Worm (Caenorhabditis elegans) whole organism, L3 larva: ENCODE results near the gene mlt-11.

Source experiments
- R02D3.7 ChIP-seq: fragments of 150-350 bp; optimal IDR thresholded peaks from 2 replicates; lab custom pipeline; 2014; ENCODE audit warnings: missing biosample characterization, missing genetic modification characterization
- aly-2 ChIP-seq: fragments of 150-350 bp; optimal IDR thresholded peaks from 2 replicates; lab custom pipeline; 2014; ENCODE audit warnings: missing biosample characterization, missing genetic modification characterization
- ama-1 ChIP-seq: fragments of 150-350 bp; optimal IDR thresholded peaks from 2 replicates; lab custom pipeline; 2018
- ceh-28 ChIP-seq: fragments of 150-350 bp; optimal IDR thresholded peaks from 2 replicates; lab custom pipeline; 2014; ENCODE audit warnings: missing biosample characterization, missing genetic modification reagents, missing genetic modification characterization
- ceh-82 ChIP-seq: fragments of 150-350 bp; optimal IDR thresholded peaks from 2 replicates; lab custom pipeline; 2014; ENCODE audit warnings: missing biosample characterization, missing genetic modification characterization
- ceh-9 ChIP-seq: sonication (generic microtip); optimal IDR thresholded peaks from 2 replicates; lab custom pipeline; 2018; ENCODE audit warnings: missing biosample characterization, missing genetic modification characterization
- daf-12 ChIP-seq: fragments of 150-350 bp; optimal IDR thresholded peaks from 2 replicates; lab custom pipeline; 2014; ENCODE audit warnings: missing biosample characterization, missing genetic modification reagents, missing genetic modification characterization
- egl-27 ChIP-seq: sonication (generic microtip); optimal IDR thresholded peaks from 4 replicates; lab custom pipeline; 2017; ENCODE audit warnings: missing biosample characterization, missing genetic modification reagents, missing genetic modification characterization
- egl-5 ChIP-seq: fragments of 150-350 bp; optimal IDR thresholded peaks from 2 replicates; lab custom pipeline; 2017; ENCODE audit warnings: missing biosample characterization, missing genetic modification reagents, missing genetic modification characterization, inconsistent platforms
- elt-1 ChIP-seq: fragments of 150-350 bp; optimal IDR thresholded peaks from 2 replicates; lab custom pipeline; 2014; ENCODE audit warnings: missing biosample characterization, missing genetic modification characterization
- elt-3 ChIP-seq, 3 experiments: fragments of 150-350 bp in 1 of 3; sonication (generic microtip) in 2 of 3; optimal IDR thresholded peaks; 2 replicates in 2 of 3; 4 replicates in 1 of 3; lab custom pipeline; 2014 to 2017; ENCODE audit warnings: missing biosample characterization in 3 of 3, missing genetic modification characterization in 3 of 3
- eor-1 ChIP-seq, 2 experiments: fragments of 150-350 bp; optimal IDR thresholded peaks; 2 replicates each; lab custom pipeline; 2014 to 2018; ENCODE audit warnings: missing biosample characterization in 2 of 2, missing genetic modification characterization in 2 of 2
- fkh-10 ChIP-seq: sonication (generic microtip); optimal IDR thresholded peaks from 2 replicates; lab custom pipeline; 2017; ENCODE audit warnings: missing biosample characterization, missing genetic modification reagents, missing genetic modification characterization
- fkh-2 ChIP-seq: fragments of 150-350 bp; optimal IDR thresholded peaks from 2 replicates; lab custom pipeline; 2014; ENCODE audit warnings: missing biosample characterization, missing genetic modification reagents, missing genetic modification characterization
- lin-15B ChIP-seq: fragments of 150-350 bp; optimal IDR thresholded peaks from 2 replicates; lab custom pipeline; 2014; ENCODE audit warnings: missing biosample characterization, missing genetic modification characterization
- lin-39 ChIP-seq: fragments of 150-350 bp; optimal IDR thresholded peaks from 2 replicates; lab custom pipeline; 2018; ENCODE audit warnings: missing biosample characterization, missing genetic modification reagents, missing genetic modification characterization
- lsy-12 ChIP-seq: sonication (generic microtip); optimal IDR thresholded peaks from 2 replicates; lab custom pipeline; 2016; ENCODE audit warnings: mild to moderate bottlenecking, missing genetic modification characterization, missing compliant biosample characterization
- mdl-1 ChIP-seq: fragments of 150-350 bp; optimal IDR thresholded peaks from 2 replicates; lab custom pipeline; 2014; ENCODE audit warnings: missing biosample characterization, missing genetic modification characterization
- nfya-1 ChIP-seq: sonication (generic microtip); optimal IDR thresholded peaks from 2 replicates; lab custom pipeline; 2017; ENCODE audit warnings: missing genetic modification characterization, mild to moderate bottlenecking, missing compliant biosample characterization, antibody characterized with exemption, moderate library complexity; ENCODE audit not compliant: insufficient read depth
- nhr-11 ChIP-seq: fragments of 150-350 bp; optimal IDR thresholded peaks from 2 replicates; lab custom pipeline; 2014; ENCODE audit warnings: missing biosample characterization, missing genetic modification characterization
- nhr-12 ChIP-seq: fragments of 150-350 bp; optimal IDR thresholded peaks from 2 replicates; lab custom pipeline; 2014; ENCODE audit warnings: missing biosample characterization, missing genetic modification characterization
- nhr-23 ChIP-seq: fragments of 150-350 bp; optimal IDR thresholded peaks from 2 replicates; lab custom pipeline; 2014; ENCODE audit warnings: missing biosample characterization, missing genetic modification reagents, missing genetic modification characterization
- nhr-237 ChIP-seq: fragments of 150-350 bp; optimal IDR thresholded peaks from 2 replicates; lab custom pipeline; 2014; ENCODE audit warnings: missing biosample characterization, missing genetic modification characterization
- nhr-25 ChIP-seq: sonication (generic microtip); optimal IDR thresholded peaks from 2 replicates; lab custom pipeline; 2017; ENCODE audit warnings: missing biosample characterization, missing genetic modification characterization
- nhr-28 ChIP-seq: fragments of 150-350 bp; optimal IDR thresholded peaks from 2 replicates; lab custom pipeline; 2014; ENCODE audit warnings: missing biosample characterization, missing genetic modification characterization
- nhr-43 ChIP-seq: sonication (generic microtip); optimal IDR thresholded peaks from 2 replicates; lab custom pipeline; 2016; ENCODE audit warnings: mild to moderate bottlenecking, missing genetic modification characterization, missing compliant biosample characterization; ENCODE audit not compliant: poor library complexity, severe bottlenecking
- nhr-67 ChIP-seq: fragments of 150-350 bp; optimal IDR thresholded peaks from 2 replicates; lab custom pipeline; 2014; ENCODE audit warnings: missing biosample characterization, missing genetic modification characterization
- nhr-76 ChIP-seq: fragments of 150-350 bp; sonication (generic microtip); optimal IDR thresholded peaks from 5 replicates; lab custom pipeline; 2014; ENCODE audit warnings: missing biosample characterization, missing genetic modification characterization
- nhr-77 ChIP-seq: fragments of 150-350 bp; optimal IDR thresholded peaks from 2 replicates; lab custom pipeline; 2014; ENCODE audit warnings: missing biosample characterization, missing genetic modification characterization
- pha-4 ChIP-seq: fragments of 150-350 bp; optimal IDR thresholded peaks from 2 replicates; lab custom pipeline; 2014; ENCODE audit warnings: missing biosample characterization, missing genetic modification reagents, missing genetic modification characterization
- pqm-1 ChIP-seq: fragments of 150-350 bp; optimal IDR thresholded peaks from 2 replicates; lab custom pipeline; 2017; ENCODE audit warnings: missing biosample characterization, missing genetic modification characterization, inconsistent platforms
- sea-2 ChIP-seq: fragments of 150-350 bp; sonication (generic microtip); optimal IDR thresholded peaks from 4 replicates; lab custom pipeline; 2014; ENCODE audit warnings: missing biosample characterization, missing genetic modification reagents, missing genetic modification characterization
- skn-1 ChIP-seq: fragments of 150-350 bp; optimal IDR thresholded peaks from 2 replicates; lab custom pipeline; 2014; ENCODE audit warnings: missing biosample characterization, missing genetic modification characterization
- tbx-2 ChIP-seq: sonication (generic microtip); optimal IDR thresholded peaks from 2 replicates; lab custom pipeline; 2016; ENCODE audit warnings: mild to moderate bottlenecking, missing genetic modification characterization, missing compliant biosample characterization
- ztf-11 ChIP-seq: fragments of 150-350 bp; optimal IDR thresholded peaks from 2 replicates; lab custom pipeline; 2014; ENCODE audit warnings: missing biosample characterization, missing genetic modification characterization

The mlt-11 gene

DNA sequence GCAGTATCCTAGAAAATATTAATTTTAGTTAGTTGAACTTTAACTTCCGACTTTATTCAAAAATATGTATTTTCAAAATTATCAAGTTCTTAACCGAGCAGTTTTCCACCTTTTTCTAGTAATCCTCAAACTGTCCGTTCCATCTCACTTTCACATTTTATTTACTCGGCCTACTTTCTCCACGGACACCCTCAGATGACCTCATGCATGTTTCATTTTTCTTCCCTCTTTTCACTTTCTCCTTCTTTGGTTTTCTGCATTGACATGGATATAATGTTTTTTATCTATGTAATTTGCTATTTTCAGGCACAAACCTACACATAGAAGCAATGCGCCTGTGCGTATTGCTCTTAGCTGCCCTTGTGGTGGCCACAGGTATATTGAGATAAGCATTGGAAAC, at the start of gene mlt-11:
TSS of gene mlt-11 (plus strand) at position 301 of the 400 bp plus-strand sequence.
- TF ChIP-seq R02D3.7 (tag; lab: Kevin White, UChicago) (no peak), nhr-43 (tag; lab: Kevin White, UChicago) (no peak), nhr-23 (tag; lab: Kevin White, UChicago) (no peak), ama-1 (lab: Kevin White, UChicago) (no peak), fkh-2 (tag; lab: Kevin White, UChicago) (no peak), lin-39 (tag; lab: Kevin White, UChicago) (no peak), ceh-9 (tag; lab: Kevin White, UChicago) (no peak), lsy-12 (tag; lab: Kevin White, UChicago) (no peak), skn-1 (tag; lab: Kevin White, UChicago) (no peak)

DNA sequence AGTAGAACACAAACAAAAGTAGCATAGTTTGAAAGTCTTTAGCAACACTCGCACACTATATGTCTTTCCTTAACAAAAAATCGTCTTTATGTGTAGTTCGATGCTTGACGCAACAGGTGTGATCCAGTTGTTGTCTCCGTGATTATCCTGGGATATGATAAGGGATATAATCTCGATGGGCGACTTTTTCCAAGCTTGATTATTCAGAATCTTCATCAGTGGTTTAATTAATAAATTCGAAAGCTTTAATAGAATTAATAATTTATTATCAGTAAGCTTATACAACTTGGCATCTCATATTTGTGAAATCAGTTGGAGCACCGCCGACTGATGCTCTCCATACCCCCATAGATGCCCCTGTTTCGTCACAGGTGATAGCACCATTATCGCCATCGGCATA, 48.4 kb upstream of the mlt-11 start, which contains the start of gene F46B3.7:
TSS of gene F46B3.7 (minus strand) at position 101 of the 400 bp plus-strand sequence.
- TF ChIP-seq daf-12 (tag; lab: Kevin White, UChicago) (no peak), ztf-11 (tag; lab: Kevin White, UChicago) (no peak), tbx-2 (tag; lab: Kevin White, UChicago) (no peak), nhr-67 (tag; lab: Kevin White, UChicago) (no peak), nhr-77 (no peak), ceh-28 (tag; lab: Kevin White, UChicago) (no peak), nhr-237 (tag; lab: Kevin White, UChicago) (no peak), pqm-1 (no peak), nfya-1 (tag; lab: Kevin White, UChicago) (no peak), nhr-28 (tag; lab: Kevin White, UChicago) (no peak), aly-2 (tag; lab: Kevin White, UChicago) (no peak), ceh-82 (tag; lab: Kevin White, UChicago) (no peak)
- TF ChIP-seq, all 47 proteins: peak for 0

DNA sequence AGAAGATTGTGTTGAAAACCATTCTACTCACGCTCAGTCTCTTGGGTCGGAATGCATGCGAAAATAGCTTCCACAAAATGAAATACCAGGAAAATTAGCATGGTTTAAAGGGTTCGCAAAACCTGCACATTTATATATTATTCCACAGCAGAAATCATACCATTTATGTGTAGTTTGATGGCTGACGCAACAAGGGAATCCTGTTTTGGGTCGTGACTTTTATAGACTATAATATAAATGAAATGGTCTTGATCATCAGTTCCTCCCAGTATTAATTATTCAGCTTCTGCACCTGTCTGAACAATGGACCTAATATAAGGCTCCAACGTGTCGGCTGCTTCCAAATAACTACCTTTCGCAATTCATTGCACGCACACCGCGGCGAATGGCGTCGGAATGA, 43.9 kb upstream of the mlt-11 start, which contains the start of gene F46B3.8:
TSS of gene F46B3.8 (minus strand) at position 101 of the 400 bp plus-strand sequence.
- TF ChIP-seq nfya-1 (tag; lab: Kevin White, UChicago) (no peak), fkh-10 (no peak), lsy-12 (tag; lab: Kevin White, UChicago) (no peak), ztf-11 (tag; lab: Kevin White, UChicago) (no peak), nhr-77 (no peak), nhr-25 (tag; lab: Kevin White, UChicago) (no peak), pha-4 (no peak), nhr-12 (tag; lab: Kevin White, UChicago) (no peak), egl-5 (tag; lab: Kevin White, UChicago) (no peak), egl-27 (tag; lab: Kevin White, UChicago) (no peak), nhr-11 (tag; lab: Kevin White, UChicago) (no peak), eor-1 (tag; optimal IDR thresholded peaks at IDR 0.05; lab: Kevin White, UChicago) (no peak), skn-1 (tag; lab: Kevin White, UChicago) (no peak)
- TF ChIP-seq, all 47 proteins: peak for 0

DNA sequence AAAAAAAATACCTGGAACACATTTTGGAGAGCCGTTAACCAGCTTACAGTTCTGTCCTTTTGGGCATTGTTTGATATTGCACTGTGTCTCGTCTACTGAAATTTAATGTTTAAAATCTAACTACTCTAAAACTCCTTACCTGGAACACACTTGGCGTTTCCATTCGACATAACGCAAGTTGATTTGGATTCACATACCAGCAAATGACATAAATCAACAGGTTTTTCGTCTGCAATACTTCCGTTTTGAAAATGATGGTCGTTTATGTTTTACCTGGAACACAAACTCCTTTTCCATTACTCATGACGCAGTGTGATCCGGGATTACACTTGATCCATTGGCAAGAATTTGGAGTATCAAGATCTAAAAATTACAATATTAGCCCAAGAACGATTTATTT, 41.7 kb upstream of the mlt-11 start:
- TF ChIP-seq mdl-1: no peak
- TF ChIP-seq egl-5 (tag; lab: Kevin White, UChicago): no peak
- no peak for TF ChIP-seq nhr-67 (tag; lab: Kevin White, UChicago)
- TF ChIP-seq nhr-23 (tag; lab: Kevin White, UChicago): no peak
- TF ChIP-seq sea-2: no peak
- no peak for TF ChIP-seq nhr-28 (tag; lab: Kevin White, UChicago)
- TF ChIP-seq elt-3 (tag; optimal IDR thresholded peaks at IDR 0.05; lab: Kevin White, UChicago): no peak
- no peak for TF ChIP-seq lin-15B
- no peak for TF ChIP-seq elt-1 (tag; lab: Kevin White, UChicago)
- no peak for TF ChIP-seq pha-4
- TF ChIP-seq nhr-76 (tag; lab: Kevin White, UChicago): no peak
- no peak for TF ChIP-seq ama-1 (lab: Kevin White, UChicago)
